Fruit fly (Drosophila melanogaster) whole organism, pupa: ENCODE data around the gene CG43407.

Source experiments
- CG10348 ChIP-seq: fragments of 200-800 bp; sonication (Bioruptor generic); IDR thresholded peaks from 2 replicates; pipeline ENCODE4 v1.3.6; 2022; ENCODE audit warnings: missing biosample characterization, missing genetic modification characterization
- CG12605 ChIP-seq: fragments of 200-800 bp; sonication (Bioruptor generic); IDR thresholded peaks from 2 replicates; pipeline ENCODE4 v1.3.6; 2022; ENCODE audit warnings: missing biosample characterization, missing genetic modification characterization
- CG13204 ChIP-seq: fragments of 200-800 bp; sonication (Bioruptor generic); optimal IDR thresholded peaks from 2 replicates; lab custom pipeline; 2018; ENCODE audit warnings: missing biosample characterization, mild to moderate bottlenecking, missing genetic modification characterization, moderate library complexity
- CG14655 ChIP-seq: fragments of 200-800 bp; sonication (Bioruptor generic); optimal IDR thresholded peaks from 3 replicates; lab custom pipeline; 2017; ENCODE audit warnings: mild to moderate bottlenecking, missing biosample characterization, missing genetic modification reagents, missing genetic modification characterization
- CG15710 ChIP-seq: fragments of 200-800 bp; sonication (Bioruptor generic); optimal IDR thresholded peaks from 2 replicates; lab custom pipeline; 2018; ENCODE audit warnings: missing biosample characterization, mild to moderate bottlenecking, missing genetic modification characterization, moderate library complexity
- CG17806 ChIP-seq: fragments of 200-800 bp; sonication (Bioruptor generic); optimal IDR thresholded peaks from 2 replicates; lab custom pipeline; 2018; ENCODE audit warnings: missing biosample characterization, mild to moderate bottlenecking, missing genetic modification characterization, moderate library complexity
- CG32121 ChIP-seq: fragments of 200-800 bp; sonication (Bioruptor generic); IDR thresholded peaks from 2 replicates; pipeline ENCODE4 v1.3.6; 2022; ENCODE audit warnings: missing biosample characterization, missing genetic modification characterization
- CG34367 ChIP-seq: fragments of 200-800 bp; sonication (Bioruptor generic); optimal IDR thresholded peaks from 2 replicates; lab custom pipeline; 2018; ENCODE audit warnings: missing biosample characterization, mild to moderate bottlenecking, missing genetic modification characterization
- CG4496 ChIP-seq: fragments of 200-800 bp; sonication (Bioruptor generic); IDR thresholded peaks from 3 replicates; pipeline ENCODE4 v1.3.6; 2022; ENCODE audit warnings: missing biosample characterization, missing genetic modification characterization
- CG8159 ChIP-seq: fragments of 200-800 bp; sonication (Bioruptor generic); optimal IDR thresholded peaks from 3 replicates; lab custom pipeline; 2018; ENCODE audit warnings: missing biosample characterization, mild to moderate bottlenecking, missing genetic modification characterization, moderate library complexity
- CG8301 ChIP-seq: fragments of 200-800 bp; sonication (Bioruptor generic); optimal IDR thresholded peaks from 2 replicates; lab custom pipeline; 2018; ENCODE audit warnings: missing biosample characterization, mild to moderate bottlenecking, missing genetic modification characterization
- CG9948 ChIP-seq: fragments of 200-800 bp; sonication (Bioruptor generic); optimal IDR thresholded peaks from 2 replicates; lab custom pipeline; 2018; ENCODE audit warnings: missing biosample characterization, mild to moderate bottlenecking, missing genetic modification characterization, moderate library complexity
- D1 ChIP-seq: fragments of 200-800 bp; sonication (Bioruptor generic); optimal IDR thresholded peaks from 2 replicates; lab custom pipeline; 2018; ENCODE audit warnings: missing biosample characterization, mild to moderate bottlenecking, missing genetic modification characterization, moderate library complexity
- EcR ChIP-seq: fragments of 200-800 bp; sonication (Bioruptor generic); optimal IDR thresholded peaks from 3 replicates; lab custom pipeline; 2019; ENCODE audit warnings: missing biosample characterization, missing genetic modification characterization, mild to moderate bottlenecking, moderate library complexity, missing genetic modification reagents
- Ets98B ChIP-seq: fragments of 200-800 bp; sonication (Bioruptor generic); IDR thresholded peaks from 2 replicates; pipeline ENCODE4 v1.3.6; 2022; ENCODE audit warnings: missing biosample characterization, missing genetic modification characterization
- Pif1A ChIP-seq: fragments of 200-800 bp; sonication (Bioruptor generic); optimal IDR thresholded peaks from 3 replicates; lab custom pipeline; 2016; ENCODE audit warnings: missing biosample characterization, missing genetic modification characterization
- Pif1B ChIP-seq: fragments of 200-800 bp; sonication (Bioruptor generic); optimal IDR thresholded peaks from 3 replicates; lab custom pipeline; 2016; ENCODE audit warnings: missing biosample characterization, missing genetic modification characterization
- Snoo ChIP-seq: fragments of 200-800 bp; sonication (Bioruptor generic); optimal IDR thresholded peaks from 3 replicates; lab custom pipeline; 2017; ENCODE audit warnings: missing biosample characterization, mild to moderate bottlenecking, missing genetic modification characterization, inconsistent platforms
- fd96Ca ChIP-seq: fragments of 200-800 bp; sonication (Bioruptor generic); IDR thresholded peaks from 3 replicates; pipeline ENCODE4 v1.3.6; 2022; ENCODE audit warnings: missing biosample characterization, missing genetic modification characterization
- gl ChIP-seq: fragments of 200-800 bp; sonication (Bioruptor generic); optimal IDR thresholded peaks from 2 replicates; lab custom pipeline; 2018; ENCODE audit warnings: missing biosample characterization, mild to moderate bottlenecking, missing genetic modification characterization
- rn ChIP-seq: fragments of 200-800 bp; sonication (Bioruptor generic); IDR thresholded peaks from 2 replicates; pipeline ENCODE4 v1.3.6; 2022; ENCODE audit warnings: missing biosample characterization, missing genetic modification characterization

CG43407 gene

DNA sequence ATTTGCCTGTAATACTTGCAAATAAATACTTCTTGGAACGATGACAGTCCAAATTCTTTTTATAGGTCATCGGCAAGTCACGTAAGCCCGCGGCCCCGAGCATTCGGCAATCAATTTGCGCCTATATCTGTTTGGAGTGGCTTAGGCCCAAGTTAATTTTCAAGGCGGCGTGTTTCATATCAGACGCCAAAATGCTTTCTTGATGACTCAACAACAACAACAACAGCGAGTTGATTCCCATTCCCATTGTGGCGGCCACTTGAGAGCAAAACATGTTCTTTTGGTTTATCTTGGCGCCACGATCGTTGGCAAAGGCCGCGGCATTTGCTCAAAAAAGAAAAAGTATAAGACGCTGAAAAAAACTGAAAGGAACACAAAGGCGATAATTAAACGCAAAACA, 39.1 kb downstream of the CG43407 start:
- TF ChIP-seq EcR = no peak
- no peak for TF ChIP-seq Snoo (tag; lab: Kevin White, UChicago)
- no peak for TF ChIP-seq CG17806 (tag; lab: Kevin White, UChicago)
- TF ChIP-seq CG34367 = no peak
- TF ChIP-seq fd96Ca = no peak
- TF ChIP-seq Ets98B (GFP tag; lab: Robert Waterston, UW) = no peak
- TF ChIP-seq CG10348 (GFP tag; lab: Robert Waterston, UW) = no peak
- TF ChIP-seq CG9948 (tag; lab: Kevin White, UChicago) = no peak
- TF ChIP-seq CG4496 (GFP tag; lab: Robert Waterston, UW) = no peak
- no peak for TF ChIP-seq CG8301 (tag; lab: Kevin White, UChicago)
- no peak for TF ChIP-seq CG8159 (tag; lab: Kevin White, UChicago)
- TF ChIP-seq CG32121 (GFP tag; lab: Robert Waterston, UW) = no peak
- TF ChIP-seq Pif1B (GFP tag; lab: Kevin White, UChicago) = no peak
- TF ChIP-seq rn (GFP tag; lab: Robert Waterston, UW) = no peak
- TF ChIP-seq D1 (tag; lab: Kevin White, UChicago) = no peak
- no peak for TF ChIP-seq Pif1A (GFP tag; lab: Kevin White, UChicago)
- TF ChIP-seq CG12605 = no peak; the same call in 1 of the 2 replicates
- no peak for TF ChIP-seq CG14655 (GFP tag; lab: Kevin White, UChicago)
- TF ChIP-seq CG15710 (tag; lab: Kevin White, UChicago) = no peak

DNA sequence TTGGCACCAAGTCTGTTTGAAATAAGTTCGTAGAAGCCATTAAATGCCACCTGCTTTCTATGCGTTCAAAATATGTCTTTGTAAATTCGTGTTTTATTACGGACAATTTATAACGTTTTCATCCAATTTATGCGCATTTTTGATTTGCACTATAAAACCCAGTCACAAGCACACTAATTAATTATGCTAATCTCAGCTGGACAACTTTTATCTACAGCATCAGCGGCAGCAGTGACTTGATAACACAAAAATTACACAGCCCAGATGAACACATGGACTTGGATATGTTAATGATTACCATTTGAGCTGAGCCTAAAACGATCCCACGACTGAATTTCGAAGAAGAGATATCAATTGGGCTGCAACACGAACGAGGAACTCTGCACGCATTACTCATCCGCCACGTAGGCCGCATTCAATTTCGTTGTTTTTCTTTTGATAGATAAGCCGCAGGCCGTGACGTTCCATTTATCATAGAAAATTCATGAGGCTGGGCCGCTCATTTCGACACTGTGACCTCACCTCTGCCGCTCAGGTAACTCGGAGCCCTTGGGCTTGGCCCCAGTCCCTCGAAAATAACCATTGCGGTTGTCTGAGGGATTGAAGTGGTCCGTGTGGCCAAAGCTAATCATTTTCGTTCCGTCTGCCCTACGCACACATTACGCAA, 40.0 kb downstream of the CG43407 start:
- no peak for TF ChIP-seq Ets98B (GFP tag; lab: Robert Waterston, UW)
- TF ChIP-seq Snoo (tag; lab: Kevin White, UChicago) = no peak
- TF ChIP-seq CG34367 = no peak
- no peak for TF ChIP-seq CG4496 (GFP tag; lab: Robert Waterston, UW)
- TF ChIP-seq gl (tag; lab: Kevin White, UChicago) = no peak
- TF ChIP-seq CG14655 (GFP tag; lab: Kevin White, UChicago) = no peak
- no peak for TF ChIP-seq CG8301 (tag; lab: Kevin White, UChicago)
- TF ChIP-seq CG9948 (tag; lab: Kevin White, UChicago) = no peak
- no peak for TF ChIP-seq Pif1B (GFP tag; lab: Kevin White, UChicago)
- no peak for TF ChIP-seq EcR
- TF ChIP-seq rn (GFP tag; lab: Robert Waterston, UW) = no peak
- no peak for TF ChIP-seq CG12605
- TF ChIP-seq CG8159 (tag; lab: Kevin White, UChicago) = no peak
- no peak for TF ChIP-seq CG15710 (tag; lab: Kevin White, UChicago)
- TF ChIP-seq CG17806 (tag; lab: Kevin White, UChicago) = no peak
- no peak for TF ChIP-seq CG32121 (GFP tag; lab: Robert Waterston, UW)
- TF ChIP-seq D1 (tag; lab: Kevin White, UChicago) = no peak
- no peak for TF ChIP-seq CG10348 (GFP tag; lab: Robert Waterston, UW)
- no peak for TF ChIP-seq fd96Ca
- no peak for TF ChIP-seq CG13204

DNA sequence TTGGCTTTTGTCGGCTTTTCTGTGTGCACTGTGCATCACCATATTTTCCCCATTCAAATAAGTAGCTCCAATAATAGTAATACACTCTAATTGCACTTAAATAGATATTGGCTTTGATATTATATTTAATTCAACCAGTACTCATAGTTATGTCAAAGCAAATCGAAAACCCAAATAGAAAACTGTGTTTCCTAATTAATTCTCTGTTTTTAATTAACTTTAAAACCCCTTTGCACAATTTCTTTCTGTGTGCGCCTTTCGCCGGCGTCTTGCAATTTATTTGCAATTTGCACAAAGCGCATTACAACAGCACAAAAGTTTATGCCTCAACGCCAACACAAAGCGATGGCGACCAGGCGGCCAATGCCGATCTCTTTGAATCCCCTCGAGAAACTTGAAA, 42.0 kb downstream of the CG43407 start:
- TF ChIP-seq Pif1A (GFP tag; lab: Kevin White, UChicago) = peak; percentile 46
- peak; percentile 47 for TF ChIP-seq CG14655 (GFP tag; lab: Kevin White, UChicago)
- peak; percentile 13 for TF ChIP-seq CG17806 (tag; lab: Kevin White, UChicago)
- peak; percentile 58; the same call in 2 of the 3 replicates for TF ChIP-seq CG4496 (GFP tag; lab: Robert Waterston, UW)
- peak; percentile 4 for TF ChIP-seq CG15710 (tag; lab: Kevin White, UChicago)
- peak; percentile 73 for TF ChIP-seq Ets98B (GFP tag; lab: Robert Waterston, UW)
- TF ChIP-seq CG8301 (tag; lab: Kevin White, UChicago) = peak; percentile 54
- no peak for TF ChIP-seq fd96Ca
- TF ChIP-seq Snoo (tag; lab: Kevin White, UChicago) = no peak
- TF ChIP-seq CG8159 (tag; lab: Kevin White, UChicago) = peak; percentile 40
- no peak for TF ChIP-seq CG12605
- peak; percentile 9 for TF ChIP-seq Pif1B (GFP tag; lab: Kevin White, UChicago)
- TF ChIP-seq CG13204 = no peak

DNA sequence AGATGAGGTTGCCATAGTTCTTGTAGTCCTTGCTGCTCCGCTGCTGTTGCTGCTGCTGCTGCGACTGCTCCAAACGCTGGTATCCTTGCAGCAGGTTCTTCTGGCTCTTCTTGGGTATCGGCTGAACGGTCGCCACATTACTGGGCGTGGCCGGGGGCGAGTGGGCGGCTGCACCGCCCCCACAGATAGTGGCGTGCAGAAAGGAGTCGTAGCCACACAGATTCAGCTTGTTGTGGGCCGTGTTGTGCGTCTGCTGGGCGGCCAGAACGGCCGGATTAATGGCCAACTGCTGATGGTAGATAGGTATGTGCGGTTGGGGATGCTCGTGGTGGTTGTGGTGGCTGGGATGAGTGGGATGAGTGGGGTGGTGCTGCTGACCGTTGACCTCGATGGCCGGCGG, 47.8 kb downstream of the CG43407 start:
- TF ChIP-seq gl (tag; lab: Kevin White, UChicago) = no peak
- TF ChIP-seq CG13204 = no peak
- no peak for TF ChIP-seq rn (GFP tag; lab: Robert Waterston, UW)
- no peak for TF ChIP-seq CG9948 (tag; lab: Kevin White, UChicago)
- no peak for TF ChIP-seq EcR
- TF ChIP-seq CG4496 (GFP tag; lab: Robert Waterston, UW) = no peak
- no peak for TF ChIP-seq fd96Ca
- no peak for TF ChIP-seq CG34367
- no peak for TF ChIP-seq Pif1B (GFP tag; lab: Kevin White, UChicago)
- TF ChIP-seq CG8301 (tag; lab: Kevin White, UChicago) = no peak
- TF ChIP-seq Pif1A (GFP tag; lab: Kevin White, UChicago) = no peak
- no peak for TF ChIP-seq Ets98B (GFP tag; lab: Robert Waterston, UW)
- TF ChIP-seq CG12605 = no peak
- TF ChIP-seq CG14655 (GFP tag; lab: Kevin White, UChicago) = no peak

DNA sequence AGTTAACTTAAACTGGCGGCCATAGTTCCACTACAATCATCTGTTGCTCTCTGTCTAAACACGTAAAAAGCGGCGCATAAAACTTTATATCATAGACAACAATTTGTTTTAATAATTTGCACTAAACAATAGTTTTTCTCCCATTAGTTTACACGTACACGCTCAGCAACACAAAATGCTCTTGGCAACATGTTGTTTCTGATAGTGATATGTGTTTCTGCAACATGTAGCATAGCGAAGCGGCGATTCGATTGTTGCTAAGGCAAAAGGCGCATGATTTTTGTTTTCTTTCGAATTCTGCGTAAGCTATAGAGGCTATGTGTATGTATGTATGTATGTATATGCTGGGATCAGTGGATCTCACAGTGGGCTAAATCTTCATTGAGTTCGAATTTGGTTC, 49.1 kb downstream of the CG43407 start:
- no peak for TF ChIP-seq Pif1A (GFP tag; lab: Kevin White, UChicago)
- TF ChIP-seq CG9948 (tag; lab: Kevin White, UChicago) = no peak
- TF ChIP-seq EcR = no peak
- TF ChIP-seq CG17806 (tag; lab: Kevin White, UChicago) = no peak
- no peak for TF ChIP-seq Ets98B (GFP tag; lab: Robert Waterston, UW)
- no peak for TF ChIP-seq CG4496 (GFP tag; lab: Robert Waterston, UW)
- TF ChIP-seq CG12605 = no peak
- no peak for TF ChIP-seq CG8301 (tag; lab: Kevin White, UChicago)
- no peak for TF ChIP-seq Pif1B (GFP tag; lab: Kevin White, UChicago)
- TF ChIP-seq rn (GFP tag; lab: Robert Waterston, UW) = no peak
- no peak for TF ChIP-seq CG34367
- no peak for TF ChIP-seq CG13204
- TF ChIP-seq D1 (tag; lab: Kevin White, UChicago) = no peak
- TF ChIP-seq CG8159 (tag; lab: Kevin White, UChicago) = no peak
